Worm (Caenorhabditis elegans) whole organism, late embryonic: ENCODE measurements around the gene C13G5.2.
A peak's percentile ranks its signal among the peaks of the same experiment; 100 is the strongest.

Experiments used
- C08G9.2 ChIP-seq: sonication (generic microtip); optimal IDR thresholded peaks from 2 replicates; lab custom pipeline; 2016; ENCODE audit warnings: mild to moderate bottlenecking, missing genetic modification characterization, moderate library complexity, missing compliant biosample characterization
- C38D4.7 ChIP-seq: fragments of 200-800 bp; sonication (Bioruptor generic); optimal IDR thresholded peaks from 2 replicates; lab custom pipeline; 2018; ENCODE audit warnings: mild to moderate bottlenecking, missing genetic modification characterization, moderate library complexity, missing compliant biosample characterization
- F13H6.1 ChIP-seq: sonication (generic microtip); optimal IDR thresholded peaks from 2 replicates; lab custom pipeline; 2016; ENCODE audit warnings: missing genetic modification characterization, missing compliant biosample characterization
- ceh-14 ChIP-seq: sonication (generic microtip); optimal IDR thresholded peaks from 2 replicates; lab custom pipeline; 2016; ENCODE audit warnings: missing genotype, missing genetic modification characterization, missing compliant biosample characterization
- ceh-18 ChIP-seq: sonication (generic microtip); optimal IDR thresholded peaks from 2 replicates; lab custom pipeline; 2016; ENCODE audit warnings: missing genetic modification characterization, missing compliant biosample characterization
- ceh-19 ChIP-seq: fragments of 200-800 bp; sonication (Bioruptor generic); optimal IDR thresholded peaks from 2 replicates; lab custom pipeline; 2018; ENCODE audit warnings: mild to moderate bottlenecking, missing genetic modification characterization, missing compliant biosample characterization
- ceh-30 ChIP-seq: fragments of 150-350 bp; optimal IDR thresholded peaks from 2 replicates; lab custom pipeline; 2014; ENCODE audit warnings: missing biosample characterization, missing genetic modification characterization
- ceh-31 ChIP-seq: sonication (generic microtip); optimal IDR thresholded peaks from 2 replicates; lab custom pipeline; 2016; ENCODE audit warnings: missing genetic modification characterization, missing compliant biosample characterization
- ceh-6 ChIP-seq: fragments of 200-800 bp; sonication (Bioruptor generic); optimal IDR thresholded peaks from 2 replicates; lab custom pipeline; 2018; ENCODE audit warnings: mild to moderate bottlenecking, missing genetic modification characterization, missing compliant biosample characterization
- ceh-9 ChIP-seq: sonication (generic microtip); optimal IDR thresholded peaks from 2 replicates; lab custom pipeline; 2016; ENCODE audit warnings: mild to moderate bottlenecking, missing genetic modification characterization, inconsistent platforms, missing compliant biosample characterization
- elt-4 ChIP-seq: sonication (generic microtip); optimal IDR thresholded peaks from 2 replicates; lab custom pipeline; 2016; ENCODE audit warnings: missing genetic modification characterization, missing compliant biosample characterization
- ets-4 ChIP-seq: sonication (generic microtip); optimal IDR thresholded peaks from 2 replicates; lab custom pipeline; 2016; ENCODE audit warnings: missing genetic modification characterization, missing compliant biosample characterization
- eyg-1 ChIP-seq: sonication (generic microtip); optimal IDR thresholded peaks from 2 replicates; lab custom pipeline; 2016; ENCODE audit warnings: missing genotype, missing genetic modification characterization, missing compliant biosample characterization
- fax-1 ChIP-seq: sonication (generic microtip); optimal IDR thresholded peaks from 2 replicates; lab custom pipeline; 2016; ENCODE audit warnings: missing genotype, missing genetic modification characterization, missing compliant biosample characterization
- fkh-10 ChIP-seq: fragments of 150-350 bp; optimal IDR thresholded peaks from 2 replicates; lab custom pipeline; 2014; ENCODE audit warnings: missing biosample characterization, missing genetic modification reagents, missing genetic modification characterization
- fkh-6 ChIP-seq: sonication (generic microtip); optimal IDR thresholded peaks from 2 replicates; lab custom pipeline; 2016; ENCODE audit warnings: missing genetic modification characterization, missing compliant biosample characterization
- hlh-6 ChIP-seq: sonication (generic microtip); optimal IDR thresholded peaks from 2 replicates; lab custom pipeline; 2016; ENCODE audit warnings: missing genotype, missing genetic modification characterization, missing compliant biosample characterization
- hlh-8 ChIP-seq: sonication (generic microtip); optimal IDR thresholded peaks from 2 replicates; lab custom pipeline; 2016; ENCODE audit warnings: missing genotype, missing genetic modification characterization, missing compliant biosample characterization
- lim-6 ChIP-seq: sonication (generic microtip); optimal IDR thresholded peaks from 2 replicates; lab custom pipeline; 2016; ENCODE audit warnings: missing genetic modification characterization, missing compliant biosample characterization
- mec-3 ChIP-seq: sonication (generic microtip); optimal IDR thresholded peaks from 2 replicates; lab custom pipeline; 2016; ENCODE audit warnings: borderline replicate concordance, missing genetic modification characterization, missing compliant biosample characterization
- nfya-1 ChIP-seq: sonication (generic microtip); optimal IDR thresholded peaks from 2 replicates; lab custom pipeline; 2017; ENCODE audit warnings: missing genetic modification characterization, mild to moderate bottlenecking, missing compliant biosample characterization, antibody characterized with exemption, moderate library complexity
- nhr-232 ChIP-seq: sonication (generic microtip); optimal IDR thresholded peaks from 2 replicates; lab custom pipeline; 2016; ENCODE audit warnings: missing genetic modification characterization, missing compliant biosample characterization
- odd-2 ChIP-seq: sonication (generic microtip); optimal IDR thresholded peaks from 2 replicates; lab custom pipeline; 2017; ENCODE audit warnings: antibody characterized with exemption, mild to moderate bottlenecking, missing genetic modification characterization, missing compliant biosample characterization
- pha-2 ChIP-seq: sonication (generic microtip); optimal IDR thresholded peaks from 2 replicates; lab custom pipeline; 2017; ENCODE audit warnings: mild to moderate bottlenecking, missing genetic modification characterization, missing compliant biosample characterization
- pha-4 ChIP-seq: fragments of 150-350 bp; optimal IDR thresholded peaks from 2 replicates; lab custom pipeline; 2018; ENCODE audit warnings: missing biosample characterization, missing genetic modification reagents, missing genetic modification characterization
- pros-1 ChIP-seq: fragments of 150-350 bp; optimal IDR thresholded peaks from 2 replicates; lab custom pipeline; 2014; ENCODE audit warnings: missing biosample characterization, missing genetic modification reagents, missing genetic modification characterization
- sox-2 ChIP-seq: fragments of 200-800 bp; sonication (Bioruptor generic); IDR thresholded peaks from 2 replicates; pipeline ENCODE4 v1.3.6; 2022; ENCODE audit warnings: missing genetic modification reagents, missing genetic modification characterization, missing compliant biosample characterization
- sox-4 ChIP-seq: sonication (generic microtip); optimal IDR thresholded peaks from 2 replicates; lab custom pipeline; 2017; ENCODE audit warnings: mild to moderate bottlenecking, missing genetic modification characterization, inconsistent platforms, missing compliant biosample characterization
- tbx-2 ChIP-seq: sonication (generic microtip); optimal IDR thresholded peaks from 2 replicates; lab custom pipeline; 2016; ENCODE audit warnings: missing genetic modification characterization, missing compliant biosample characterization
- tbx-7 ChIP-seq: sonication (generic microtip); optimal IDR thresholded peaks from 2 replicates; lab custom pipeline; 2016; ENCODE audit warnings: missing genotype, missing genetic modification characterization, missing compliant biosample characterization
- ttx-3 ChIP-seq: sonication (generic microtip); optimal IDR thresholded peaks from 2 replicates; lab custom pipeline; 2016; ENCODE audit warnings: missing genetic modification reagents, missing genetic modification characterization, missing compliant biosample characterization
- unc-3 ChIP-seq, 2 experiments: fragments of 200-800 bp in 1 of 2; sonication (Bioruptor generic) in 1 of 2; sonication (generic microtip) in 1 of 2; conservative IDR thresholded peaks in 1 of 2; optimal IDR thresholded peaks in 1 of 2; 2 replicates each; pipeline versions ENCODE4 v1.3.6 to Lab custom; 2016 to 2022; ENCODE audit warnings: missing compliant biosample characterization in 2 of 2, missing genetic modification characterization in 2 of 2, missing genetic modification reagents in 1 of 2
- unc-42 ChIP-seq: sonication (generic microtip); optimal IDR thresholded peaks from 2 replicates; lab custom pipeline; 2016; ENCODE audit warnings: missing genotype, missing genetic modification characterization, missing compliant biosample characterization
- ztf-16 ChIP-seq: sonication (generic microtip); optimal IDR thresholded peaks from 2 replicates; lab custom pipeline; 2017; ENCODE audit warnings: missing genetic modification characterization, missing compliant biosample characterization

C13G5.2 gene

DNA sequence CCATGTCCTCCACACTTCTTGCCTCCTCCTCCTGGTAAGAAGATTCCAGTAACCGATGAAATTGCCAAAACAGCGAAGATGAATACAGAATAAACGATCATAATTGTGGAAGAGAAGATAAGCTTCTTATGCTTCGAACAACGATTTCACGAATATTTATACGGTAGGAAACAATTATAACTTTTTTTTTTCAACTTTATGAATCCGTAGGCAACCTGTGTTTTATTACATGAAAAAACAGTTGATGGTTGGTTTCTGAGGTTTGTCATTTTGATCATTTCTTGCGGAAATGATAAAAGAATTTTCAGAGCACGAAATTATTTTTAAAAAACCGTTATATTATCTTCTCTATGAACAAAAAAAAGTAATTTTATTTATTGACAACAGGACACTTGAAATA, 27.4 kb downstream of the C13G5.2 start, which contains the start of gene fipr-16:
Gene fipr-16, minus strand, starts transcription at position 101 of the 400 bp plus-strand sequence.
- TF ChIP-seq lim-6 (no peak), pha-4 (tag; lab: Kevin White, UChicago) (no peak), fkh-6 (tag; lab: Kevin White, UChicago) (no peak), ceh-6 (no peak)

DNA sequence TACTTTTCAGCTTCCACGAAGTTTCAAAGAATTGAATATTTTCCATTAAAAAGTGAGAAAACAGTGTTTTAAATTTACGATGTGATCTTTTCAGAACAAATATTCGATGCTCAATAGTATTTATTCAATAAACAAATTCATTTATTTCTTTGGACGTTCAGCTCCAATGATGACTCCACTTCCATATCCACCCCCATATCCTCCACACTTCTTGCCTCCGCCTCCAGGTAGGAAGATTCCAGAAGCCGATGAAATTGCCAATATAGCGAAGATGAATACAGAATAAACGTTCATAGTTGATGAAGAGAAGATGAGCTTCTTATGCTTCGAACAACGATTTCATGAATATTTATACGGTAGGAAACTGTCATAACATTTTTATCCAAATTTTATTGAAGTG, 29.1 kb downstream of the C13G5.2 start, which contains the start of gene fip-3:
Gene fip-3, minus strand, starts transcription at position 294 of the 400 bp plus-strand sequence.
- TF ChIP-seq C08G9.2 (tag; lab: Kevin White, UChicago): no peak
- no peak for TF ChIP-seq tbx-7
- TF ChIP-seq fkh-10 (GFP tag; lab: Kevin White, UChicago): no peak
- no peak for TF ChIP-seq ceh-14 (tag; lab: Kevin White, UChicago)

DNA sequence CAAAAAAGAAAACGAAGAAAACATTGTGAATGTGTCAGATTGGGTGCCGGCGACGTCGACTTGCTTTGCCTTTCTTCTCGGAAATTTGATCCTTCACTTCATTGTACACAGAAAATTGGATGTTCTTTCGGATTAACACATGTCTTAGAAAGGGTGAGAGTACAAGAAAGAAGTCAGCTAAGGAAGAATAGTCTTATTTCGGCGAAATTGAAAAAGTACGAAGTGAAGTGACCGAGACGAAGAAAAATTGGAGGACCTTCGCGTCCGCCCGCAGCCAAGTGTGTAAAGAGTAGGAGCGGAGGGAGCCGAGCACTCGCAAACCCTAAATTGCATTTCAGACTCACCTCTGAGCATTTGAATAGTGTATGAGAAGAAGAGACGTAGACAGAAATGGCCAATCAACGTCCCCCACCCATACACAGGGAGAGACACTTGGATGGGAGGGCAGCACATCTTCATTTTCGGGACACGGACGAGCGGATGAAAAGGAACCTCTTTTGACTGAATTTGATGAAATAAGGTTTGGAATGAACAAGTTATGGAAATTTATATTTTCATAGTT, 29.6 kb downstream of the C13G5.2 start, which contains the start of gene glr-1:
Gene glr-1, minus strand, starts transcription at position 51 of the 562 bp plus-strand sequence.
- TF ChIP-seq elt-4 (tag; lab: Kevin White, UChicago) (no peak), unc-42 (tag; lab: Kevin White, UChicago) (peak; percentile 95), nfya-1 (tag; lab: Kevin White, UChicago) (peak; percentile 35), F13H6.1 (tag; lab: Kevin White, UChicago) (no peak), tbx-2 (tag; lab: Kevin White, UChicago) (peak; percentile 19), ceh-31 (tag; lab: Kevin White, UChicago) (peak; percentile 7), fkh-10 (GFP tag; lab: Kevin White, UChicago) (peak; percentile 27), lim-6 (peak; percentile 35)

DNA sequence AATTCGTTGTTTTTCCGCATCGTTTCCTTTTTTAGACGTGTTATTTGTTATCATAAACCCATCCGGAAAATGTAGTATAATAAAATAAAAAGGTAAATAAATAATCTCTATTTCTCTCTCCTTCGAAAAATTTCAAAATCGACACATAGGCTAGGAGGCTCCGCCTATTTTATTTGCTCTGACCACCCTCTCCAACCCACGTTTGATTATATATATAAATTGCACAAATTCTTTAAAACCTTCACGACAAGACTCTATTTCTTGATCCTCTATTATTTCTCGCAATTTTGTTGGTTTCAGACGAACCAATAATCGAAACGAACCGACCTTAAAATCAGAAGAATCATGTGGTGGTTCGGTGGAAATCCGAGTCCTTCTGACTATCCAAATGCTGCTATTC, 37.5 kb downstream of the C13G5.2 start, which contains the start of gene doxa-1:
Gene doxa-1, plus strand, starts transcription at position 301 of the 400 bp plus-strand sequence.
- TF ChIP-seq sox-4 (tag; lab: Kevin White, UChicago) (no peak), ceh-19 (no peak), hlh-8 (tag; lab: Kevin White, UChicago) (no peak), fkh-10 (GFP tag; lab: Kevin White, UChicago) (no peak), ceh-30 (tag; lab: Kevin White, UChicago) (no peak), unc-42 (tag; lab: Kevin White, UChicago) (no peak), C08G9.2 (tag; lab: Kevin White, UChicago) (no peak), pha-2 (tag; lab: Kevin White, UChicago) (no peak), sox-2 (GFP tag; lab: Robert Waterston, UW) (no peak), ztf-16 (tag; lab: Kevin White, UChicago) (no peak), nhr-232 (tag; lab: Kevin White, UChicago) (no peak), hlh-6 (tag; lab: Kevin White, UChicago) (no peak), eyg-1 (no peak), ceh-18 (tag; lab: Kevin White, UChicago) (no peak), ttx-3 (tag; lab: Kevin White, UChicago) (no peak), C38D4.7 (GFP tag; lab: Kevin White, UChicago) (no peak)

DNA sequence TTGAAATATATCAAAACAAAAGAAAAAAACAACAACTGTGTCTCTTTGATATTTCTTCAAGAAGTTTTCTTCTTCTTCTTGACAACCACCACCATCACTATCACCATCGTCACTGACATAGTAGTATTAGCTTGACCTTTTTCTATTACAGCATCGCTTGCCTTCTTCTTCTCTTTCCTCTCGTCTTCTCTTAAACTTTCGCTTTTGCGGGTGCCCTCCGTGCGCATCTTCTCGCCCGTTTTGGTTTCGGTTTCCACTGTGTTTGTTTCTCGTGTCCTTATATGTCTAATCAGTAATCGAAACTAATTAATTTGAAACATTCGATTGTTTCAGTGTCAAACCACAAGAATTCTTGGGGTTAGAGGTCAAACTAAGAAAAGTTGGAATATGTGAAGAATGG, 38.9 kb downstream of the C13G5.2 start:
- TF ChIP-seq fax-1 (tag; lab: Kevin White, UChicago) (no peak), mec-3 (tag; lab: Kevin White, UChicago) (no peak), odd-2 (tag; lab: Kevin White, UChicago) (no peak), unc-3 (GFP tag; conservative IDR thresholded peaks at IDR 0.05; lab: Robert Waterston, UW) (no peak), unc-3 (tag; optimal IDR thresholded peaks at IDR 0.05; lab: Kevin White, UChicago) (no peak), ceh-9 (tag; lab: Kevin White, UChicago) (no peak), pros-1 (no peak), hlh-6 (tag; lab: Kevin White, UChicago) (no peak), ceh-31 (tag; lab: Kevin White, UChicago) (no peak), ets-4 (tag; lab: Kevin White, UChicago) (no peak)
